Worm (Caenorhabditis elegans) whole organism, mixed stage, embryonic: ENCODE data around the gene T23B5.4.
A peak's percentile ranks its signal among the peaks of the same experiment; 100 is the strongest.

Experiments
- ceh-39 ChIP-seq: fragments of 150-350 bp; optimal IDR thresholded peaks from 2 replicates; lab custom pipeline; 2014; ENCODE audit warnings: missing biosample characterization, missing genetic modification characterization
- ceh-83 ChIP-seq: fragments of 200-800 bp; sonication (Bioruptor generic); optimal IDR thresholded peaks from 2 replicates; lab custom pipeline; 2018; ENCODE audit warnings: mild to moderate bottlenecking, missing genetic modification characterization, missing compliant biosample characterization
- elt-3 ChIP-seq: fragments of 150-350 bp; optimal IDR thresholded peaks from 2 replicates; lab custom pipeline; 2014; ENCODE audit warnings: missing biosample characterization, missing genetic modification characterization
- hlh-1 ChIP-seq: fragments of 150-350 bp; optimal IDR thresholded peaks from 2 replicates; lab custom pipeline; 2014; ENCODE audit warnings: missing biosample characterization, missing genetic modification reagents, missing genetic modification characterization
- lin-13 ChIP-seq: fragments of 150-350 bp; optimal IDR thresholded peaks from 2 replicates; lab custom pipeline; 2014; ENCODE audit warnings: missing biosample characterization, missing genetic modification characterization
- nhr-2 ChIP-seq: fragments of 150-350 bp; optimal IDR thresholded peaks from 2 replicates; lab custom pipeline; 2014; ENCODE audit warnings: missing biosample characterization, missing genetic modification characterization
- nhr-237 ChIP-seq: fragments of 150-350 bp; optimal IDR thresholded peaks from 2 replicates; lab custom pipeline; 2014; ENCODE audit warnings: missing biosample characterization, missing genetic modification characterization
- nhr-76 ChIP-seq: sonication (generic microtip); optimal IDR thresholded peaks from 2 replicates; lab custom pipeline; 2017; ENCODE audit warnings: missing biosample characterization, missing genetic modification characterization
- tbx-8 ChIP-seq: fragments of 200-800 bp; sonication (Bioruptor generic); optimal IDR thresholded peaks from 2 replicates; lab custom pipeline; 2018; ENCODE audit warnings: mild to moderate bottlenecking, missing genetic modification characterization, moderate library complexity, missing compliant biosample characterization
- unc-62 ChIP-seq: fragments of 150-350 bp; optimal IDR thresholded peaks from 2 replicates; lab custom pipeline; 2014; ENCODE audit warnings: missing biosample characterization, missing genetic modification reagents, missing genetic modification characterization
- zip-8 ChIP-seq: fragments of 150-350 bp; optimal IDR thresholded peaks from 2 replicates; lab custom pipeline; 2014; ENCODE audit warnings: missing biosample characterization, missing genetic modification characterization

DNA sequence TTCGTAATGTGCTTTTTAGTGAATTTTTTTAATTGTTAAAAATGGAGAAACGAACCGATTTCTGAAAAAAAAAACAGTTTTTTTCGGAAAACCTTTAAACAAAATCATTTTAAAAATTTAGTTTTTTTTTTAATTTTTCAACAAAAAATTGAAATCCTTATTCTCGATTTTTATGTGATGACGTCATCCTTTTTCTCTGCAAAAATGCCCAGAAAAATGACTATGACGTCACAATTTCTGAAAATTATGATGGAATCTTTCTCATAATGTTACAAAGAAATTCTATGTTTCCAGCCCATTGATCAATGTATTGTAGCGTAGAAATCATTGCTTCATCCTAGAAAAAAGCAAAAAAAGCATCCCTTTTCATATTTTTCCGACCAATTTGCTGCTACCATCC is 14.5 kb downstream of the T23B5.4 start:
- TF ChIP-seq elt-3 (tag; lab: Kevin White, UChicago) (no peak), lin-13 (tag; lab: Kevin White, UChicago) (no peak), ceh-83 (no peak), unc-62 (GFP tag; lab: Kevin White, UChicago) (no peak), nhr-237 (no peak), zip-8 (tag; lab: Kevin White, UChicago) (peak; percentile 100), ceh-39 (tag; lab: Kevin White, UChicago) (no peak), nhr-2 (tag; lab: Kevin White, UChicago) (no peak), tbx-8 (GFP tag; lab: Kevin White, UChicago) (no peak), nhr-76 (no peak), hlh-1 (tag; lab: Kevin White, UChicago) (no peak)
